Fruit fly (Drosophila melanogaster) whole organism, wandering third instar larva: ENCODE measurements around the gene CG15643.
A peak's percentile ranks its signal among the peaks of the same experiment; 100 is the strongest.

ENCODE experiments used
- Abd-B ChIP-seq: fragments of >200 bp; optimal IDR thresholded peaks from 2 replicates; lab custom pipeline; 2017; ENCODE audit warnings: missing biosample characterization, missing genetic modification characterization
- dl ChIP-seq, 2 experiments: fragments of 175-275, 200-275 bp in 1 of 2; fragments of 200-275 bp in 1 of 2; sonication (Bioruptor generic); optimal IDR thresholded peaks; lab custom pipeline; 2018; ENCODE audit warnings: mild to moderate bottlenecking in 2 of 2, missing biosample characterization in 2 of 2, missing genetic modification characterization in 2 of 2, moderate library complexity in 2 of 2; ENCODE audit not compliant: partially characterized antibody in 2 of 2, insufficient read depth in 1 of 2
- dmrt93B ChIP-seq: fragments of 200-800 bp; sonication (Bioruptor generic); optimal IDR thresholded peaks from 2 replicates; lab custom pipeline; 2018; ENCODE audit warnings: missing biosample characterization, mild to moderate bottlenecking, missing genetic modification characterization
- ey ChIP-seq: fragments of 200-800 bp; sonication (Bioruptor generic); optimal IDR thresholded peaks from 2 replicates; lab custom pipeline; 2016; ENCODE audit warnings: missing biosample characterization, missing genetic modification characterization
- foxo ChIP-seq, 2 experiments: fragments of 200-800 bp; sonication (Bioruptor generic); optimal IDR thresholded peaks; 2 replicates in 1 of 2; 3 replicates in 1 of 2; lab custom pipeline; 2016 to 2017; ENCODE audit warnings: missing biosample characterization in 2 of 2, missing genetic modification characterization in 2 of 2
- pan ChIP-seq: fragments of >200 bp; optimal IDR thresholded peaks from 2 replicates; lab custom pipeline; 2017
- psq ChIP-seq: fragments of 200-800 bp; sonication (Bioruptor generic); optimal IDR thresholded peaks from 3 replicates; lab custom pipeline; 2017; ENCODE audit warnings: missing biosample characterization, mild to moderate bottlenecking, missing genetic modification characterization, moderate library complexity

dm6 chrX:15608751-15609345 lies 36.9 kb upstream of the CG15643 start:
- TF ChIP-seq foxo (GFP tag; optimal IDR thresholded peaks at IDR 0.05; lab: Kevin White, UChicago) (no peak), Abd-B (GFP tag; lab: Kevin White, UChicago) (no peak), dl (GFP tag; optimal IDR thresholded peaks at IDR 0.05; lab: Kevin White, UChicago; ENCODE audit: insufficient read depth in 1 of 2, partially characterized antibody in 2 of 2) (no peak), dmrt93B (GFP tag; lab: Kevin White, UChicago) (no peak), ey (no peak), psq (GFP tag; lab: Kevin White, UChicago) (peak; percentile 71), pan (no peak)
